Fruit fly (Drosophila melanogaster): ENCODE measurements around the gene Ets65A.

DNA sequence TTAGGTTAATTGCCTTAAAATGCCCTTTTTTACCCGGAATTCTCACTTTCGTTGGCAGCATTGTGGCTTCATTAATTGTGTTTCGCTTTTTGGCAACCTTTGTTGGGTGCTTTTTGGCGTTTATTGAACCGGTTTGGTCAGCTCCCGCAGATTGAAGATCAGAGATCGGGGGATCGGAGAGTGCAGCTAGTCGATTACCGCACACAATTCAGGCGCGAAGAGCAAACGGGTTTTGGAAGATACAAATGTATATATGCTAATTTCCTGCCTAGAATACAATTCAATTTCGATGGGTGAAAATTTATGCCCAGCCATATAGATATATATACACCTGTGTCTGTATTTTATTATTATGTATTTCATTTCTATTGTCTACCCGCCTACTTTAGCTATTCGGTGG, 44.1 kb downstream of the Ets65A start:
- no peak for TF ChIP-seq cic (GFP tag; optimal IDR thresholded peaks at IDR 0.05)
- TF ChIP-seq Hr96 (GFP tag; optimal IDR thresholded peaks at IDR 0.05), result no peak
- no peak for TF ChIP-seq CG5204 (GFP tag; optimal IDR thresholded peaks at IDR 0.05)
- TF ChIP-seq Crg-1 (GFP tag; optimal IDR thresholded peaks at IDR 0.05), result no peak
- TF ChIP-seq CG7045 (GFP tag; optimal IDR thresholded peaks at IDR 0.05), result no peak
- TF ChIP-seq tj (GFP tag; optimal IDR thresholded peaks at IDR 0.05), result no peak
- no peak for TF ChIP-seq CG12768 (GFP tag; optimal IDR thresholded peaks at IDR 0.05)
- TF ChIP-seq cnc (optimal IDR thresholded peaks at IDR 0.05), result no peak
- TF ChIP-seq ovo (GFP tag; optimal IDR thresholded peaks at IDR 0.05), result no peak
- no peak for TF ChIP-seq kay (GFP tag; ENCODE audit: borderline replicate concordance)
- no peak for TF ChIP-seq pad (GFP tag; optimal IDR thresholded peaks at IDR 0.05)
- no peak for TF ChIP-seq Mnt (GFP tag; optimal IDR thresholded peaks at IDR 0.05)
- TF ChIP-seq toe (GFP tag; optimal IDR thresholded peaks at IDR 0.05), result no peak

All from whole organism, adult.